Worm (Caenorhabditis elegans): Measurements from ENCODE around the gene scl-15.

DNA sequence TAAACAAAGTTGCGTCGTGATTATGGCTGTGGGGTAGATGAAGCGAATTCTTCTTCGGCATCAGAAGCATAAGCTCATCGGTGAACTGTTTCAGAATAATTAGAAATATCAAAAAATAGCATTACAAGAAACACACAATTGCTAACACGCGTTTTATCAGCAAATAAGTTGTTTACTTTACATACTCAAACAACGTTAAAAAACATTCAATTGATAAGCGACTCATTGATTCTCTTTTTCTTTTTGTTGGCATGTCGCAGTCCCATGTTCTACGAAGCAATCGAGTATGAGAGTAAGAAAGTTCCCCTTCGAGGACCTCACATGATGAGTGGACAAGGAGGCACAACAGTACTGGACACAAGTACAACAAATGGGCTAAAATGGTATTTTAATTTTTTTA, 12.2 kb upstream of the scl-15 start, which contains the start of gene btb-16:
- TF ChIP-seq egl-27 (tag; optimal IDR thresholded peaks at IDR 0.05) (no peak), F13H6.1 (tag; optimal IDR thresholded peaks at IDR 0.05) (no peak), mab-5 (tag; optimal IDR thresholded peaks at IDR 0.05) (no peak), nhr-11 (tag; optimal IDR thresholded peaks at IDR 0.05) (no peak), mbf-1 (tag; optimal IDR thresholded peaks at IDR 0.05) (no peak), nhr-23 (tag; optimal IDR thresholded peaks at IDR 0.05) (no peak), nhr-237 (tag; optimal IDR thresholded peaks at IDR 0.05) (no peak)
